Worm (Caenorhabditis elegans) whole organism, L2 larva: ENCODE data around the gene B0393.9.

ENCODE experiments used
- C34F6.9 ChIP-seq: fragments of 150-350 bp; optimal IDR thresholded peaks from 2 replicates; lab custom pipeline; 2014; ENCODE audit warnings: missing biosample characterization, missing genetic modification characterization
- ZK546.5 ChIP-seq: sonication (generic microtip); optimal IDR thresholded peaks from 2 replicates; lab custom pipeline; 2017; ENCODE audit warnings: missing biosample characterization, missing genetic modification characterization
- alr-1 ChIP-seq: fragments of 150-350 bp; optimal IDR thresholded peaks from 2 replicates; lab custom pipeline; 2014; ENCODE audit warnings: missing biosample characterization, missing genetic modification characterization
- ama-1 ChIP-seq: fragments of 150-350 bp; optimal IDR thresholded peaks from 2 replicates; lab custom pipeline; 2018; ENCODE audit warnings: inconsistent platforms
- ceh-16 ChIP-seq: fragments of 150-350 bp; optimal IDR thresholded peaks from 2 replicates; lab custom pipeline; 2014; ENCODE audit warnings: missing biosample characterization, missing genetic modification characterization
- ceh-82 ChIP-seq: fragments of 150-350 bp; optimal IDR thresholded peaks from 2 replicates; lab custom pipeline; 2014; ENCODE audit warnings: missing biosample characterization, missing genetic modification characterization
- egl-27 ChIP-seq: sonication (generic microtip); optimal IDR thresholded peaks from 3 replicates; lab custom pipeline; 2017; ENCODE audit warnings: missing biosample characterization, missing genetic modification reagents, missing genetic modification characterization
- elt-1 ChIP-seq: fragments of 150-350 bp; optimal IDR thresholded peaks from 2 replicates; lab custom pipeline; 2014; ENCODE audit warnings: missing biosample characterization, missing genetic modification characterization
- elt-3 ChIP-seq: sonication (generic microtip); optimal IDR thresholded peaks from 2 replicates; lab custom pipeline; 2017; ENCODE audit warnings: missing biosample characterization, missing genetic modification characterization
- fos-1 ChIP-seq: fragments of 150-350 bp; optimal IDR thresholded peaks from 2 replicates; lab custom pipeline; 2014; ENCODE audit warnings: missing biosample characterization, missing genetic modification characterization
- gmeb-1 ChIP-seq: fragments of 150-350 bp; optimal IDR thresholded peaks from 2 replicates; lab custom pipeline; 2014; ENCODE audit warnings: missing biosample characterization, missing genetic modification characterization
- lin-11 ChIP-seq: fragments of 150-350 bp; sonication (generic microtip); optimal IDR thresholded peaks from 2 replicates; lab custom pipeline; 2014; ENCODE audit warnings: missing biosample characterization, missing genetic modification characterization, inconsistent platforms, mixed read lengths
- lin-13 ChIP-seq: fragments of 150-350 bp; optimal IDR thresholded peaks from 2 replicates; lab custom pipeline; 2014; ENCODE audit warnings: missing biosample characterization, missing genetic modification reagents, missing genetic modification characterization
- lin-39 ChIP-seq: fragments of 150-350 bp; optimal IDR thresholded peaks from 2 replicates; lab custom pipeline; 2014; ENCODE audit warnings: missing biosample characterization, missing genetic modification reagents, missing genetic modification characterization
- lsy-2 ChIP-seq, 2 experiments: fragments of 150-350 bp in 1 of 2; sonication (generic microtip) in 1 of 2; optimal IDR thresholded peaks; 2 replicates each; lab custom pipeline; 2014 to 2017; ENCODE audit warnings: missing biosample characterization in 2 of 2, missing genetic modification characterization in 2 of 2
- mbf-1 ChIP-seq: sonication (generic microtip); optimal IDR thresholded peaks from 2 replicates; lab custom pipeline; 2017; ENCODE audit warnings: missing biosample characterization, missing genetic modification characterization
- nhr-10 ChIP-seq: sonication (generic microtip); optimal IDR thresholded peaks from 2 replicates; lab custom pipeline; 2017; ENCODE audit warnings: missing biosample characterization, missing genetic modification characterization
- nhr-11 ChIP-seq: fragments of 150-350 bp; optimal IDR thresholded peaks from 2 replicates; lab custom pipeline; 2014; ENCODE audit warnings: missing biosample characterization, missing genetic modification characterization
- nhr-12 ChIP-seq: fragments of 150-350 bp; optimal IDR thresholded peaks from 2 replicates; lab custom pipeline; 2014; ENCODE audit warnings: missing biosample characterization, missing genetic modification characterization
- nhr-129 ChIP-seq: fragments of 150-350 bp; optimal IDR thresholded peaks from 2 replicates; lab custom pipeline; 2014; ENCODE audit warnings: missing biosample characterization, missing genetic modification characterization
- nhr-21 ChIP-seq: fragments of 150-350 bp; optimal IDR thresholded peaks from 2 replicates; lab custom pipeline; 2014; ENCODE audit warnings: missing biosample characterization, missing genetic modification characterization
- nhr-23 ChIP-seq: fragments of 150-350 bp; optimal IDR thresholded peaks from 2 replicates; lab custom pipeline; 2014; ENCODE audit warnings: missing biosample characterization, missing genetic modification reagents, missing genetic modification characterization
- nhr-237 ChIP-seq: fragments of 150-350 bp; optimal IDR thresholded peaks from 2 replicates; lab custom pipeline; 2014; ENCODE audit warnings: missing biosample characterization, missing genetic modification characterization
- nhr-25 ChIP-seq: fragments of 150-350 bp; sonication (generic microtip); optimal IDR thresholded peaks from 3 replicates; lab custom pipeline; 2014; ENCODE audit warnings: missing biosample characterization, missing genetic modification characterization
- nhr-6 ChIP-seq: fragments of 150-350 bp; optimal IDR thresholded peaks from 2 replicates; lab custom pipeline; 2014; ENCODE audit warnings: missing biosample characterization, missing genetic modification characterization
- nhr-77 ChIP-seq: fragments of 150-350 bp; optimal IDR thresholded peaks from 2 replicates; lab custom pipeline; 2014; ENCODE audit warnings: missing biosample characterization, missing genetic modification characterization
- peb-1 ChIP-seq: fragments of 150-350 bp; optimal IDR thresholded peaks from 2 replicates; lab custom pipeline; 2014; ENCODE audit warnings: missing biosample characterization, missing genetic modification characterization
- skn-1 ChIP-seq: sonication (generic microtip); optimal IDR thresholded peaks from 2 replicates; lab custom pipeline; 2017; ENCODE audit warnings: missing biosample characterization, missing genetic modification characterization
- sma-3 ChIP-seq: sonication (generic microtip); optimal IDR thresholded peaks from 2 replicates; lab custom pipeline; 2016; ENCODE audit warnings: missing genetic modification reagents, missing genetic modification characterization, missing compliant biosample characterization
- sma-9 ChIP-seq, 2 experiments: fragments of 150-350 bp in 1 of 2; sonication (generic microtip) in 1 of 2; optimal IDR thresholded peaks; 2 replicates each; lab custom pipeline; 2014 to 2016; ENCODE audit warnings: missing genetic modification characterization in 2 of 2, mild to moderate bottlenecking in 1 of 2, missing biosample characterization in 1 of 2, missing compliant biosample characterization in 1 of 2, missing genetic modification reagents in 1 of 2, moderate library complexity in 1 of 2
- snpc-4 ChIP-seq: fragments of 150-350 bp; optimal IDR thresholded peaks from 2 replicates; lab custom pipeline; 2014; ENCODE audit warnings: missing biosample characterization, missing genetic modification characterization
- unc-39 ChIP-seq: fragments of 150-350 bp; optimal IDR thresholded peaks from 2 replicates; lab custom pipeline; 2014; ENCODE audit warnings: missing biosample characterization, missing genetic modification characterization
- unc-55 ChIP-seq: fragments of 150-350 bp; sonication (generic microtip); optimal IDR thresholded peaks from 3 replicates; lab custom pipeline; 2014; ENCODE audit warnings: missing biosample characterization, missing genetic modification reagents, missing genetic modification characterization
- zag-1 ChIP-seq: fragments of 150-350 bp; optimal IDR thresholded peaks from 2 replicates; lab custom pipeline; 2014; ENCODE audit warnings: missing biosample characterization, missing genetic modification characterization
- ztf-1 ChIP-seq: fragments of 200-800 bp; sonication (Bioruptor generic); conservative IDR thresholded peaks from 2 replicates; pipeline ENCODE4 v1.3.6; 2022; ENCODE audit warnings: missing genetic modification characterization, missing compliant biosample characterization
- ztf-11 ChIP-seq: sonication (generic microtip); optimal IDR thresholded peaks from 2 replicates; lab custom pipeline; 2017; ENCODE audit warnings: missing biosample characterization, missing genetic modification characterization

The B0393.9 gene

DNA sequence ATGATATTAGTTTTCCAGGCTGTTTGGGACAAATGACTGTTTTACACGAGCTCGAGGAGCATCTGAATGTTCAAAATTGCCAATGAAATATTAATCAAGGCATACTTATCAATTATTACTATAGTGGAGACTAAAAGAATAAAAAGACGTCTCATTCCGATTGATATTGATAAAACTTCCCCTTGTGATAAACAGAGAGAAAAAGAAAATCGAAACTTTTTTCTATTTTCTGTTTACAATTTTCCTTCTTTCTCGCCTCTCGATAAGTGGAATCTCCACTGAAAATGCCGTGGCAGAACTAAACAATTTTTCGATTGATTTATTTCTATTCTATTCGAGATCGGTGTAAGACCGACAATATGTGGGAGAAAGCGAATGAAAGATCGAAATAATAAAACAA lies at the start of gene B0393.9:
TSS of gene B0393.9 (minus strand) at position 303 of the 400 bp plus-strand sequence.
- TF ChIP-seq lin-13 (GFP tag; lab: Kevin White, UChicago) (no peak), ZK546.5 (tag; lab: Kevin White, UChicago) (no peak), nhr-12 (tag; lab: Kevin White, UChicago) (no peak), fos-1 (tag; lab: Kevin White, UChicago) (peak; percentile 35)

DNA sequence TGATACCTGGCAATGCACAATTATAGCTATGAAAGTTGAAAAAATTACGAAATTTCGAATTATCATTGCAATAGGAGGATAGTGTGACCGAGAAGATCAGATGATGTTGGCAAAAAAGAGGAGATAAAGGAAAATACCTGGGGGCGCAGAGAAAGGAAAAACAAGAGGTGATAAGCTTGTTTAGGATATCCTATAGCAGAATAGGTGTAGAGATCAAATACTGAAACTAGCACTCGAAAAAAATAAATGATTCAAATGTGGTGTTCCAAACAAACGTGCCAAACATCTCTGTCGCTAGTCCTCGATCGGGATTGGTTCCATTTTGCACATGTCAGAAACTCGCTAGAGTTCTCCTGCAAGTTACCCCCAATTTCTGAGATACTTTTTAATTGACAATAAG lies 49.5 kb upstream of the B0393.9 start, which contains the start of gene F26A1.9:
TSS of gene F26A1.9 (minus strand) at position 101 of the 400 bp plus-strand sequence.
- TF ChIP-seq elt-3 (tag; lab: Kevin White, UChicago), result no peak
- TF ChIP-seq sma-3 (GFP tag; lab: Kevin White, UChicago), result no peak
- no peak for TF ChIP-seq egl-27 (tag; lab: Kevin White, UChicago)
- no peak for TF ChIP-seq C34F6.9
- TF ChIP-seq lin-11 (tag; lab: Kevin White, UChicago), result no peak
- TF ChIP-seq nhr-129 (tag; lab: Kevin White, UChicago), result no peak
- TF ChIP-seq ztf-11, result no peak
- TF ChIP-seq nhr-6, result no peak
- TF ChIP-seq ztf-1, result no peak
- no peak for TF ChIP-seq nhr-237
- TF ChIP-seq nhr-11 (tag; lab: Kevin White, UChicago), result no peak
- TF ChIP-seq mbf-1 (tag; lab: Kevin White, UChicago), result no peak
- TF ChIP-seq ZK546.5 (tag; lab: Kevin White, UChicago), result no peak
- TF ChIP-seq elt-1 (tag; lab: Kevin White, UChicago), result no peak
- no peak for TF ChIP-seq lin-13 (GFP tag; lab: Kevin White, UChicago)
- no peak for TF ChIP-seq peb-1 (tag; lab: Kevin White, UChicago)
- no peak for TF ChIP-seq ceh-16

DNA sequence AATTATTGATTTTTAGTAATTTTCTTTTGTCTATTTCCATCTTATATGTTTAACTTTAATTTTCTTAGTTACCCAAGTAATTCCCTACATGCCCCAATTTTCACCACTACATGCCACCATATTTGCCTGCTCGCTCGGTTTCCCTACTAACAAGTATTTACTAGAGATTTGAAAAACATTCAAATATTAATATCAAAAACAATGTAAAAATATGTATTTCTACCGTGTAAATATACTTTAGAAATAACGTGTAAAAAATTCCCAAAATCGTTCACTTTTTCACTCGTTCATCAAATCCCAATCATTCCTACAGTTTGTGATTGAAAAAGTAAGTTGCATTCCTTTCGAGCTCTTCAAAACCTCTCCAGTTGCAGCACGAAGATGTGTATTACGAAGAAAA lies 46.6 kb upstream of the B0393.9 start, which contains the start of gene F26A1.3:
TSS of gene F26A1.3 (plus strand) at position 301 of the 400 bp plus-strand sequence.
- TF ChIP-seq lin-13 (GFP tag; lab: Kevin White, UChicago), result no peak
- TF ChIP-seq sma-9 (GFP tag; optimal IDR thresholded peaks at IDR 0.05; lab: Kevin White, UChicago), result no peak
- no peak for TF ChIP-seq sma-9 (tag; optimal IDR thresholded peaks at IDR 0.05; lab: Kevin White, UChicago)
- TF ChIP-seq sma-3 (GFP tag; lab: Kevin White, UChicago), result no peak
- TF ChIP-seq nhr-129 (tag; lab: Kevin White, UChicago), result no peak
- no peak for TF ChIP-seq peb-1 (tag; lab: Kevin White, UChicago)
- TF ChIP-seq nhr-25 (tag; lab: Kevin White, UChicago), result no peak
- no peak for TF ChIP-seq ceh-82
- TF ChIP-seq egl-27 (tag; lab: Kevin White, UChicago), result no peak
- no peak for TF ChIP-seq ZK546.5 (tag; lab: Kevin White, UChicago)
- no peak for TF ChIP-seq alr-1
- no peak for TF ChIP-seq unc-55
- TF ChIP-seq nhr-23 (tag; lab: Kevin White, UChicago), result no peak
- TF ChIP-seq nhr-237, result no peak
- TF ChIP-seq C34F6.9, result no peak
- no peak for TF ChIP-seq ama-1
- TF ChIP-seq unc-39, result no peak
- TF ChIP-seq snpc-4 (tag; lab: Kevin White, UChicago), result no peak
- TF ChIP-seq, all 48 proteins: peak for 0

DNA sequence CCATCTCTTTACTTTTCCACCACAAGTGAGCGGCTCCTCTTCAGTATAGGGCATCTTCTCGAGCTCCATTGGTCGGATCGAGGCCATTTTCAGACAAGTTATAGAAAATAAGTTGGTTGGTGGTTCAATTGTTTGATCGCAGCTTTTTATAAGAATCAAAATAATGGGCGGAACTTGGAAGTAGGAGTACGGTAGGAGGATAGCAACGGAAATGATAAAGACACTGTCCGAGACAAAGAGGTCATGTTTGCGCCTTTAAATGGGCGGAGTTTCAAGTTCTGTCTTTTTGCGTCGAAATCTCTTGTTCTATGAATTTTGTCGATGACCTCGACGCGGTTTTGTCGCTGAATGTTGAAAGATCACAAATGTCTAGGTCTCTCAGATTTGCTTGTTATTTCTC lies 42.2 kb upstream of the B0393.9 start, which contains the start of gene F26A1.8:
TSS of gene F26A1.8 (minus strand) at position 101 of the 400 bp plus-strand sequence.
- no peak for TF ChIP-seq nhr-25 (tag; lab: Kevin White, UChicago)
- TF ChIP-seq lsy-2 (tag; optimal IDR thresholded peaks at IDR 0.05; lab: Kevin White, UChicago), result no peak
- TF ChIP-seq skn-1 (tag; lab: Kevin White, UChicago), result no peak
- TF ChIP-seq unc-39, result no peak
- TF ChIP-seq alr-1, result no peak
- no peak for TF ChIP-seq nhr-21 (tag; lab: Kevin White, UChicago)
- TF ChIP-seq zag-1 (tag; lab: Kevin White, UChicago), result no peak
- no peak for TF ChIP-seq sma-9 (GFP tag; optimal IDR thresholded peaks at IDR 0.05; lab: Kevin White, UChicago)
- no peak for TF ChIP-seq sma-9 (tag; optimal IDR thresholded peaks at IDR 0.05; lab: Kevin White, UChicago)
- no peak for TF ChIP-seq gmeb-1 (tag; lab: Kevin White, UChicago)
- no peak for TF ChIP-seq nhr-10 (tag; lab: Kevin White, UChicago)
- TF ChIP-seq nhr-11 (tag; lab: Kevin White, UChicago), result no peak
- no peak for TF ChIP-seq lin-39 (tag; lab: Kevin White, UChicago)
- no peak for TF ChIP-seq nhr-77 (tag; lab: Kevin White, UChicago)
